Fruit fly (Drosophila melanogaster) whole organism, wandering third instar larva: ENCODE measurements around the gene Taf3.

Experiments used
- Abd-B ChIP-seq: fragments of >200 bp; optimal IDR thresholded peaks from 2 replicates; lab custom pipeline; 2017; ENCODE audit warnings: missing biosample characterization, missing genetic modification characterization
- Dfd ChIP-seq: fragments of >200 bp; optimal IDR thresholded peaks from 2 replicates; lab custom pipeline; 2017; ENCODE audit warnings: missing biosample characterization, missing genetic modification characterization
- Hr78 ChIP-seq: fragments of >200 bp; optimal IDR thresholded peaks from 2 replicates; lab custom pipeline; 2017; ENCODE audit warnings: missing biosample characterization, missing genetic modification characterization
- Jra ChIP-seq: sonication (Bioruptor generic); optimal IDR thresholded peaks from 2 replicates; lab custom pipeline; 2016; ENCODE audit warnings: missing biosample characterization, missing genetic modification characterization
- Myc ChIP-seq: fragments of >200 bp; optimal IDR thresholded peaks from 2 replicates; lab custom pipeline; 2017
- OdsH ChIP-seq: fragments of 200-800 bp; sonication (Bioruptor generic); optimal IDR thresholded peaks from 2 replicates; lab custom pipeline; 2016; ENCODE audit warnings: missing biosample characterization, mild to moderate bottlenecking, missing genetic modification characterization
- Rel ChIP-seq, 2 experiments: fragments of 200-800 bp; sonication (Bioruptor generic) in 1 of 2; optimal IDR thresholded peaks; 2 replicates in 1 of 2; 3 replicates in 1 of 2; lab custom pipeline; 2016 to 2019; ENCODE audit warnings: mild to moderate bottlenecking in 2 of 2, missing biosample characterization in 2 of 2, missing genetic modification characterization in 2 of 2, moderate library complexity in 1 of 2
- Sp1 ChIP-seq: fragments of 200-800 bp; sonication (Bioruptor generic); optimal IDR thresholded peaks from 3 replicates; lab custom pipeline; 2019; ENCODE audit warnings: missing biosample characterization, mild to moderate bottlenecking, missing genetic modification characterization, moderate library complexity
- dsf ChIP-seq: sonication (Bioruptor generic); optimal IDR thresholded peaks from 2 replicates; lab custom pipeline; 2016; ENCODE audit warnings: missing biosample characterization, missing genetic modification characterization, borderline replicate concordance
- foxo ChIP-seq, 2 experiments: fragments of 200-800 bp; sonication (Bioruptor generic); optimal IDR thresholded peaks; 2 replicates in 1 of 2; 3 replicates in 1 of 2; lab custom pipeline; 2016 to 2017; ENCODE audit warnings: missing biosample characterization in 2 of 2, missing genetic modification characterization in 2 of 2
- fru ChIP-seq: fragments of 200-800 bp; sonication (Bioruptor generic); optimal IDR thresholded peaks from 3 replicates; lab custom pipeline; 2016; ENCODE audit warnings: missing biosample characterization, mild to moderate bottlenecking, missing genetic modification characterization
- h ChIP-seq: fragments of 200-800 bp; sonication (Bioruptor generic); optimal IDR thresholded peaks from 3 replicates; lab custom pipeline; 2016; ENCODE audit warnings: missing biosample characterization, mild to moderate bottlenecking, missing genetic modification characterization
- lola ChIP-seq: fragments of >200 bp; optimal IDR thresholded peaks from 2 replicates; lab custom pipeline; 2017; ENCODE audit warnings: missing biosample characterization, missing genetic modification characterization
- psq ChIP-seq: fragments of 200-800 bp; sonication (Bioruptor generic); optimal IDR thresholded peaks from 3 replicates; lab custom pipeline; 2017; ENCODE audit warnings: missing biosample characterization, mild to moderate bottlenecking, missing genetic modification characterization, moderate library complexity

DNA sequence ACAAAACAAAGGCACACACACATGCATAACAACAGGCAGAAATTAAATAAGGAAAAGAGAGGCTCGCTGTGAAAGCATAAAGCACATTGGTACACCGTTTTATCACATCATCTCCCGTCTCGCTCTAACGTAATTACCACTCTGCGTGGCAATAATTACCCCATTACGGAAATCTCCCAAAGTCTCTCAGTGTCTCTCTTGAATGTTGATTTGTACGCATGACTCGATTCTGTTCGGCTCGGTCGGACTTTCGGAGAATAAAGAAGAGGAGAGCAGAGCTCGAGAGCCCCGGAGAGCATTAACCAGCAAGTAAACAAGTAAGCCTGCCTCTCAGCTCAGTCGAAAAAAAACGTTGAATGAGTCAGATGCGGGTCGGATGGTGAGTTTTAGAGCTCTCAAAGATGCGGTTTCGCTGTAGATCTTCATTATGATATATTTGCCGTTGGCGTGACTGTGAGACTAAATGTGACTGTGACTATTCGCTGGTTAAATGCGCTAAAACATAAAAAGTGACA is 34.9 kb upstream of the Taf3 start, which contains the start of gene zfh2:
- TF ChIP-seq Dfd (GFP tag; lab: Kevin White, UChicago), result no peak
- peak; percentile 88 for TF ChIP-seq fru (GFP tag; lab: Kevin White, UChicago)
- TF ChIP-seq OdsH (GFP tag; lab: Kevin White, UChicago), result peak; percentile 25
- TF ChIP-seq lola (GFP tag; lab: Kevin White, UChicago), result no peak
- TF ChIP-seq psq (GFP tag; lab: Kevin White, UChicago), result no peak
- no peak for TF ChIP-seq h (GFP tag; lab: Kevin White, UChicago)
- no peak for TF ChIP-seq Abd-B
- peak; percentile 71 for TF ChIP-seq Jra
- no peak for TF ChIP-seq Myc (lab: Kevin White, UChicago)
- no peak for TF ChIP-seq Hr78 (GFP tag; lab: Kevin White, UChicago)
- peak; percentile 2 for TF ChIP-seq Sp1 (GFP tag; lab: Kevin White, UChicago)
- TF ChIP-seq foxo (GFP tag; optimal IDR thresholded peaks at IDR 0.05; lab: Kevin White, UChicago), result no peak
- peak; percentile 45 for TF ChIP-seq Rel (GFP tag; optimal IDR thresholded peaks at IDR 0.05; lab: Kevin White, UChicago)
- TF ChIP-seq Rel (tag; optimal IDR thresholded peaks at IDR 0.05; lab: Kevin White, UChicago), result no peak
- no peak for TF ChIP-seq dsf (GFP tag; lab: Kevin White, UChicago)
